Fruit fly (Drosophila melanogaster) whole organism, embryonic: ENCODE data around the gene St2.

Experiments
- CG10209 ChIP-seq: fragments of 200-800 bp; sonication (Bioruptor generic); optimal IDR thresholded peaks from 3 replicates; lab custom pipeline; 2017; ENCODE audit warnings: missing biosample characterization, mild to moderate bottlenecking, missing genetic modification characterization, missing genetic modification reagents
- CG10431 ChIP-seq: fragments of 200-800 bp; sonication (Bioruptor generic); optimal IDR thresholded peaks from 3 replicates; lab custom pipeline; 2018; ENCODE audit warnings: missing biosample characterization, mild to moderate bottlenecking, missing genetic modification characterization
- CG10462 ChIP-seq: fragments of 200-800 bp; sonication (Bioruptor generic); optimal IDR thresholded peaks from 2 replicates; lab custom pipeline; 2016; ENCODE audit warnings: missing biosample characterization, missing genetic modification characterization
- CG11695 ChIP-seq: fragments of 200-800 bp; sonication (Bioruptor generic); IDR thresholded peaks from 3 replicates; pipeline ENCODE4 v1.3.6; 2022; ENCODE audit warnings: missing biosample characterization, missing genetic modification characterization
- CG12104 ChIP-seq: fragments of 200-800 bp; sonication (Bioruptor generic); optimal IDR thresholded peaks from 3 replicates; lab custom pipeline; 2016; ENCODE audit warnings: missing biosample characterization, missing genetic modification characterization
- CG12391 ChIP-seq: fragments of 200-800 bp; sonication (Bioruptor generic); optimal IDR thresholded peaks from 3 replicates; lab custom pipeline; 2018; ENCODE audit warnings: missing biosample characterization, mild to moderate bottlenecking, missing genetic modification characterization, moderate library complexity
- CG13287 ChIP-seq: fragments of 200-800 bp; sonication (Bioruptor generic); IDR thresholded peaks from 2 replicates; pipeline ENCODE4 v1.3.6; 2022; ENCODE audit warnings: missing biosample characterization, missing genetic modification characterization; ENCODE audit not compliant: partially characterized antibody
- CG15073 ChIP-seq: fragments of 200-800 bp; sonication (Bioruptor generic); optimal IDR thresholded peaks from 2 replicates; lab custom pipeline; 2016; ENCODE audit warnings: missing biosample characterization, missing genetic modification characterization
- CG15479 ChIP-seq: fragments of 200-800 bp; sonication (Bioruptor generic); optimal IDR thresholded peaks from 3 replicates; lab custom pipeline; 2019; ENCODE audit warnings: missing biosample characterization, mild to moderate bottlenecking, missing genetic modification characterization, moderate library complexity
- CG15601 ChIP-seq: fragments of 200-800 bp; sonication (Bioruptor generic); optimal IDR thresholded peaks from 3 replicates; lab custom pipeline; 2019; ENCODE audit warnings: missing biosample characterization, mild to moderate bottlenecking, missing genetic modification characterization, moderate library complexity
- CG1792 ChIP-seq: fragments of 200-800 bp; sonication (Bioruptor generic); optimal IDR thresholded peaks from 2 replicates; lab custom pipeline; 2016; ENCODE audit warnings: missing biosample characterization, missing genetic modification characterization
- CG31224 ChIP-seq: fragments of 200-800 bp; sonication (Bioruptor generic); IDR thresholded peaks from 2 replicates; pipeline ENCODE4 v1.3.6; 2022; ENCODE audit warnings: missing biosample characterization, missing genetic modification characterization
- CG31365 ChIP-seq: fragments of 200-800 bp; sonication (Bioruptor generic); optimal IDR thresholded peaks from 2 replicates; lab custom pipeline; 2018; ENCODE audit warnings: missing biosample characterization, mild to moderate bottlenecking, missing genetic modification characterization
- CG4424 ChIP-seq: fragments of 200-800 bp; sonication (Bioruptor generic); optimal IDR thresholded peaks from 3 replicates; lab custom pipeline; 2016; ENCODE audit warnings: missing biosample characterization, missing genetic modification characterization
- CG6791 ChIP-seq: fragments of 200-800 bp; sonication (Bioruptor generic); IDR thresholded peaks from 3 replicates; pipeline ENCODE4 v1.3.6; 2022; ENCODE audit warnings: missing biosample characterization, missing genetic modification characterization; ENCODE audit not compliant: partially characterized antibody
- CG7556 ChIP-seq: fragments of 200-800 bp; sonication (Bioruptor generic); optimal IDR thresholded peaks from 2 replicates; lab custom pipeline; 2017; ENCODE audit warnings: missing biosample characterization, mild to moderate bottlenecking, missing genetic modification characterization
- CG7963 ChIP-seq: fragments of 200-800 bp; sonication (Bioruptor generic); IDR thresholded peaks from 3 replicates; pipeline ENCODE4 v1.3.6; 2022; ENCODE audit warnings: missing biosample characterization, missing genetic modification characterization; ENCODE audit not compliant: partially characterized antibody
- Drgx ChIP-seq: fragments of 200-800 bp; sonication (Bioruptor generic); IDR thresholded peaks from 2 replicates; pipeline ENCODE4 v1.3.6; 2022; ENCODE audit warnings: missing biosample characterization, missing genetic modification characterization
- Ets65A ChIP-seq: fragments of 200-800 bp; sonication (Bioruptor generic); peaks from one replicate; lab custom pipeline; 2016; ENCODE audit warnings: missing biosample characterization, missing genetic modification characterization
- Gug ChIP-seq: fragments of 200-800 bp; sonication (Bioruptor generic); IDR thresholded peaks from 4 replicates; pipeline ENCODE4 v1.3.6; 2022; ENCODE audit warnings: missing biosample characterization, missing genetic modification characterization
- Lim3 ChIP-seq: fragments of 200-800 bp; sonication (Bioruptor generic); IDR thresholded peaks from 2 replicates; pipeline ENCODE4 v1.3.6; 2022; ENCODE audit warnings: missing biosample characterization, missing genetic modification characterization
- NC2α ChIP-seq: fragments of 200-800 bp; sonication (Bioruptor generic); optimal IDR thresholded peaks from 2 replicates; lab custom pipeline; 2016; ENCODE audit warnings: missing biosample characterization, missing genetic modification characterization
- Nf-YC ChIP-seq: fragments of 200-800 bp; optimal IDR thresholded peaks from 3 replicates; lab custom pipeline; 2019; ENCODE audit warnings: missing biosample characterization, mild to moderate bottlenecking, missing genetic modification characterization, moderate library complexity
- Opbp ChIP-seq: fragments of 200-800 bp; sonication (Bioruptor generic); IDR thresholded peaks from 3 replicates; pipeline ENCODE4 v1.3.6; 2022; ENCODE audit warnings: missing biosample characterization, missing genetic modification characterization; ENCODE audit not compliant: partially characterized antibody
- Pdp1 ChIP-seq, 2 experiments: fragments of 200-800 bp; sonication (Bioruptor generic); optimal IDR thresholded peaks; 3 replicates each; lab custom pipeline; 2016; ENCODE audit warnings: missing biosample characterization in 2 of 2, missing genetic modification characterization in 2 of 2, mild to moderate bottlenecking in 1 of 2, moderate library complexity in 1 of 2
- Rx ChIP-seq: fragments of 200-800 bp; sonication (Bioruptor generic); IDR thresholded peaks from 2 replicates; pipeline ENCODE4 v1.3.6; 2022; ENCODE audit warnings: missing biosample characterization, missing genetic modification characterization
- Sox102F ChIP-seq: fragments of 200-800 bp; sonication (Bioruptor generic); optimal IDR thresholded peaks from 2 replicates; lab custom pipeline; 2018; ENCODE audit warnings: missing biosample characterization, mild to moderate bottlenecking, missing genetic modification characterization, moderate library complexity
- Spps ChIP-seq: fragments of 200-800 bp; sonication (Bioruptor generic); optimal IDR thresholded peaks from 2 replicates; lab custom pipeline; 2018; ENCODE audit warnings: missing biosample characterization, mild to moderate bottlenecking, missing genetic modification characterization
- YL-1 ChIP-seq: fragments of 200-800 bp; sonication (Bioruptor generic); optimal IDR thresholded peaks from 3 replicates; lab custom pipeline; 2017; ENCODE audit warnings: missing biosample characterization, mild to moderate bottlenecking, missing genetic modification characterization
- chn ChIP-seq: fragments of 200-800 bp; sonication (Bioruptor generic); optimal IDR thresholded peaks from 2 replicates; lab custom pipeline; 2016; ENCODE audit warnings: missing biosample characterization, missing genetic modification characterization
- grau ChIP-seq: fragments of 200-800 bp; optimal IDR thresholded peaks from 3 replicates; lab custom pipeline; 2019; ENCODE audit warnings: missing biosample characterization, mild to moderate bottlenecking, missing genetic modification characterization, moderate library complexity
- hb ChIP-seq: fragments of 200-800 bp; sonication (Bioruptor generic); IDR thresholded peaks from 3 replicates; pipeline ENCODE4 v1.3.6; 2022; ENCODE audit warnings: missing biosample characterization, missing genetic modification characterization; ENCODE audit not compliant: partially characterized antibody
- jing ChIP-seq: fragments of 200-800 bp; sonication (Bioruptor generic); optimal IDR thresholded peaks from 2 replicates; lab custom pipeline; 2018; ENCODE audit warnings: missing biosample characterization, mild to moderate bottlenecking, missing genetic modification characterization
- kay ChIP-seq: fragments of 200-800 bp; sonication (Bioruptor generic); optimal IDR thresholded peaks from 2 replicates; lab custom pipeline; 2016; ENCODE audit warnings: missing biosample characterization, missing genetic modification characterization
- pfk ChIP-seq: fragments of 200-800 bp; sonication (Bioruptor generic); optimal IDR thresholded peaks from 2 replicates; lab custom pipeline; 2018; ENCODE audit warnings: missing biosample characterization, mild to moderate bottlenecking, missing genetic modification characterization, moderate library complexity
- phol ChIP-seq: fragments of 200-800 bp; sonication (Bioruptor generic); optimal IDR thresholded peaks from 3 replicates; lab custom pipeline; 2018; ENCODE audit warnings: missing biosample characterization, mild to moderate bottlenecking, missing genetic modification characterization, moderate library complexity
- salm ChIP-seq: fragments of 200-800 bp; sonication (Bioruptor generic); optimal IDR thresholded peaks from 2 replicates; lab custom pipeline; 2018; ENCODE audit warnings: missing biosample characterization, mild to moderate bottlenecking, missing genetic modification characterization
- scrt ChIP-seq: fragments of 200-800 bp; sonication (Bioruptor generic); optimal IDR thresholded peaks from 2 replicates; lab custom pipeline; 2018; ENCODE audit warnings: missing biosample characterization, mild to moderate bottlenecking, missing genetic modification characterization, moderate library complexity
- slbo ChIP-seq: fragments of 200-800 bp; sonication (Bioruptor generic); IDR thresholded peaks from 2 replicates; pipeline ENCODE4 v1.3.6; 2022; ENCODE audit warnings: missing biosample characterization, missing genetic modification characterization
- sr ChIP-seq: fragments of 200-800 bp; sonication (Bioruptor generic); IDR thresholded peaks from 3 replicates; pipeline ENCODE4 v1.3.6; 2022; ENCODE audit warnings: missing biosample characterization, missing genetic modification characterization
- stc ChIP-seq: fragments of 200-800 bp; sonication (Bioruptor generic); IDR thresholded peaks from 2 replicates; pipeline ENCODE4 v1.3.6; 2022; ENCODE audit warnings: missing biosample characterization, missing genetic modification characterization
- sug ChIP-seq: fragments of 200-800 bp; optimal IDR thresholded peaks from 2 replicates; lab custom pipeline; 2019; ENCODE audit warnings: missing biosample characterization, mild to moderate bottlenecking, missing genetic modification characterization, moderate library complexity
- tgo ChIP-seq: fragments of 200-800 bp; sonication (Bioruptor generic); IDR thresholded peaks from 3 replicates; pipeline ENCODE4 v1.3.6; 2022; ENCODE audit warnings: missing biosample characterization, missing genetic modification characterization
- tll ChIP-seq, 2 experiments: fragments of 200-800 bp in 1 of 2; fragments of >200 bp in 1 of 2; sonication (Bioruptor generic) in 1 of 2; optimal IDR thresholded peaks; 2 replicates each; lab custom pipeline; 2017 to 2019; ENCODE audit warnings: missing biosample characterization in 2 of 2, missing genetic modification characterization in 2 of 2, mild to moderate bottlenecking in 1 of 2, moderate library complexity in 1 of 2
- tna ChIP-seq: fragments of 200-800 bp; sonication (Bioruptor generic); IDR thresholded peaks from 2 replicates; pipeline ENCODE4 v1.3.6; 2022; ENCODE audit warnings: missing biosample characterization, missing genetic modification characterization; ENCODE audit not compliant: partially characterized antibody
- unc-4 ChIP-seq: fragments of 200-800 bp; sonication (Bioruptor generic); IDR thresholded peaks from 2 replicates; pipeline ENCODE4 v1.3.6; 2022; ENCODE audit warnings: missing biosample characterization, missing genetic modification characterization; ENCODE audit not compliant: partially characterized antibody
- wor ChIP-seq: fragments of 200-800 bp; sonication (Bioruptor generic); IDR thresholded peaks from 2 replicates; pipeline ENCODE4 v1.3.6; 2022; ENCODE audit warnings: missing biosample characterization, missing genetic modification characterization

Gene St2

DNA sequence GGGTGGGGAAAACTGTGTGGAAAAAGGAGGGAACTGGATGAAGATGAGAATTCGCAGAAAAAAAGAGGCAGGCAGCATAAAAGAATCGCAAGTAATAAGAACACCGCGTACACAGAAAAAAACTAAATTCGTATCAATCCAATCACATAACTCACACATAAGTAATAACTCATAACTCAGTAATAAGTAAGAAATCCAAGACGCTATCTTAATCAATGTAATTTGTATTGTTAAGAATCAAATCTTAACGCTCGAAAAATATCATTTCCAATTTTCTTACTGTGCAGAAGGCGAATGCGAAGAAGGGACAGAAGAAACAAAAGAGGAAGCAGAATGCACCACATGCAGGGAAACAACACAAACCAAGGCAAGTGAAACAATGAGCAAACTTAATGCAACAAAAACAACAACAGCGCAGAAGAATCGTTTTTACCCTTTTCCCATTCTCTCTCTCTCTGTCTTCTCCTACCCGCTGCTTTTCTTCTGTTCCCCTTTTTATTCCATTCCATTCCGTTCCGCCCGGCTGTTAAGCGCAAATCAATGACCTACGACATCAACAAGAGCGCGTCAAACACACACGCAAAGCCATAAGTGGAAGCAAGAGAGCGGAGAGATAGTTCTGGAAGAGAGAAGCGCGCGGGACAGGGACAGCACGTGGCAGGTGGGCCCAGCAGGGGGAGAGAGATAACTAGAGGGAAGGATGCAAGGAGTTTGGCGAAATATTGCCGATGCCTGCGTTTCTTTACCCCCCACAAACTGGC lies 22.4 kb upstream of the St2 start (continued):
- TF ChIP-seq tll (GFP tag; optimal IDR thresholded peaks at IDR 0.05; lab: Kevin White, UChicago) = peak in 1 of 2 experiments; percentile 33
- no peak for TF ChIP-seq CG7963 (GFP tag; lab: Robert Waterston, UW)
- TF ChIP-seq CG10462 (GFP tag; lab: Kevin White, UChicago) = peak; percentile 51
- no peak for TF ChIP-seq CG15073
- TF ChIP-seq jing (GFP tag; lab: Kevin White, UChicago) = peak; percentile 63
- no peak for TF ChIP-seq CG6791 (GFP tag; lab: Robert Waterston, UW)
- peak; percentile 72 for TF ChIP-seq kay (GFP tag; lab: Kevin White, UChicago)
- TF ChIP-seq, all 482 proteins: peak for 341

DNA sequence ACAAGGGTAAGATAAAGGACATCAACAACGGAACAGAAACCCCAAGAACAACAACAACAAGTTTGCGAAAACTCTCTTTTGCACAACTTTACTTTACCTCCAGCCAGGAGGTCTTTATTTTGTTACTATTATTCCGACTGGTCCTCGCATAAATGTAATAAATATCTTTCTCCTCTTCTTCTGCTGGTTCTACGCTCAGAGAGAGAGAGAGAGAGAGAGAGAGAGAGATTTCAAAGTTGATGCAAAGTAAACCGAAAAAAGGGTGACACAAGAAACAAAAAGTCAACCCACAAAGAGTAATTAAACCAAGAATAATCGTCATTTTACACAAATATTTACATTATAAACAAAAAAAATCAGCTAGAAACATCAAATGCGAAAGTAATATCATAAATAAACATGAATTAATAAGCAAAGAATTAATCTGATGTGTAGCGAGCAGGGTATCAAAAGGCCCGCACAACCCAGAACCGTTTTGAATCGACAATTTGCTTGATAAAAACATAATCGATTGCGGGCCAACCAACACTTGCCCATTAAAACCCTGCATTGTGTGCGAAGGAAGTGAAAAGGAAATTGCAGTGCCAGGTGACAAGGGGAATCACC lies 21.5 kb upstream of the St2 start:
- TF ChIP-seq tna (GFP tag; lab: Robert Waterston, UW) (no peak), CG15601 (tag; lab: Kevin White, UChicago) (no peak), stc (GFP tag; lab: Robert Waterston, UW) (no peak), CG11695 (GFP tag; lab: Robert Waterston, UW) (no peak), pfk (no peak), sug (tag; lab: Kevin White, UChicago) (no peak), sr (no peak), Sox102F (GFP tag; lab: Kevin White, UChicago) (peak; percentile 36), NC2α (GFP tag; lab: Kevin White, UChicago) (no peak), chn (GFP tag; lab: Kevin White, UChicago) (no peak), Rx (no peak), CG15479 (GFP tag; lab: Kevin White, UChicago) (no peak), slbo (GFP tag; lab: Robert Waterston, UW) (peak; percentile 10; the same call in 1 of the 2 replicates), Drgx (GFP tag; lab: Robert Waterston, UW) (peak; percentile 37), CG10209 (GFP tag; lab: Kevin White, UChicago) (no peak), salm (tag; lab: Kevin White, UChicago) (no peak), CG7556 (GFP tag; lab: Kevin White, UChicago) (peak; percentile 2), Ets65A (GFP tag; lab: Kevin White, UChicago) (no peak), wor (GFP tag; lab: Robert Waterston, UW) (no peak), Opbp (no peak), CG12391 (tag; lab: Kevin White, UChicago) (peak; percentile 26), CG1792 (GFP tag; lab: Kevin White, UChicago) (no peak), CG31365 (tag; lab: Kevin White, UChicago) (no peak), CG13287 (GFP tag; lab: Robert Waterston, UW) (no peak), CG10431 (no peak), Nf-YC (tag; lab: Kevin White, UChicago) (no peak), CG12104 (GFP tag; lab: Kevin White, UChicago) (no peak), hb (GFP tag; lab: Robert Waterston, UW) (no peak), Gug (GFP tag; lab: Robert Waterston, UW) (no peak), scrt (GFP tag; lab: Kevin White, UChicago) (no peak), grau (tag; lab: Kevin White, UChicago) (peak; percentile 4), unc-4 (GFP tag; lab: Robert Waterston, UW) (no peak), CG31224 (GFP tag; lab: Robert Waterston, UW) (no peak), tgo (GFP tag; lab: Robert Waterston, UW) (no peak), Pdp1 (GFP tag; optimal IDR thresholded peaks at IDR 0.05; lab: Kevin White, UChicago) (peak in 1 of 2 experiments; percentile 14), phol (peak; percentile 22), YL-1 (GFP tag; lab: Kevin White, UChicago) (no peak), Spps (tag; lab: Kevin White, UChicago) (no peak), CG4424 (peak; percentile 2), Lim3 (GFP tag; lab: Robert Waterston, UW) (no peak)
